Worm (Caenorhabditis elegans): ENCODE data around the gene F49E8.6.

- TF ChIP-seq ces-1 (GFP tag; optimal IDR thresholded peaks at IDR 0.05) = no peak
- TF ChIP-seq ZK337.2 (GFP tag; IDR thresholded peaks at IDR 0.05) = no peak
- TF ChIP-seq mdl-1 (tag; optimal IDR thresholded peaks at IDR 0.05) = peak in 1 of 2 experiments; percentile 78
Measured at ce11 chrIV:7507841-7508509, 46.5 kb downstream of the F49E8.6 start, which contains the start of the genes vdac-1 and R05G6.5.
